Worm (Caenorhabditis elegans): Measurements from ENCODE around the gene apc-11.

The apc-11 gene

DNA sequence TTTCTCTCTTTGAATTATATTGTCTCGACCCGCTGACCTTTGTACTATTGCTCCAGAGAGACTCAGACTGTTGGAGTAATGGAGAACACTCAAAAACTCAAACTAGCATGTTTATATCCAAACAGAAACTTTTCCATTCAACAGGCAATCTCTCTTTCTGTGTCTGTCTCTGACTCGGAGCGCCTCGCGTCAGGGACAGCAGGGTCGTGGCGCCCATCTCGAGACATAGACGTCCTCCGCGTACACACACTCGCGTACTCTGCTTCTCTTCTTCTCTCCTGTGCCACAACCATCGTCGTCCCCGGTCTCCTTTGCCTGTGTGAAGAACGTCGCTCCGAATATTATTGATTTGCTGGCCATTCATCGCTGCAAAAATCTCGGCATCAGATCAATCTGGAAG is 42.3 kb downstream of the apc-11 start (continued):
- TF ChIP-seq pag-3 (tag; optimal IDR thresholded peaks at IDR 0.05; ENCODE audit: borderline replicate concordance, insufficient read depth) (no peak), fkh-8 (tag; optimal IDR thresholded peaks at IDR 0.05) (peak; percentile 69), C04F5.9 (tag; optimal IDR thresholded peaks at IDR 0.05) (no peak), fkh-10 (GFP tag; optimal IDR thresholded peaks at IDR 0.05) (no peak), C16A3.4 (tag; optimal IDR thresholded peaks at IDR 0.05) (peak; percentile 48), nhr-20 (tag; optimal IDR thresholded peaks at IDR 0.05) (peak; percentile 76), nhr-85 (tag) (peak; percentile 81), unc-130 (tag; optimal IDR thresholded peaks at IDR 0.05) (peak; percentile 0), hlh-17 (GFP tag; optimal IDR thresholded peaks at IDR 0.05; ENCODE audit: borderline replicate concordance) (no peak), lin-35 (GFP tag; optimal IDR thresholded peaks at IDR 0.05) (peak; percentile 65 to 71), aly-2 (tag; optimal IDR thresholded peaks at IDR 0.05) (no peak), irx-1 (tag; optimal IDR thresholded peaks at IDR 0.05) (peak; percentile 14)

DNA sequence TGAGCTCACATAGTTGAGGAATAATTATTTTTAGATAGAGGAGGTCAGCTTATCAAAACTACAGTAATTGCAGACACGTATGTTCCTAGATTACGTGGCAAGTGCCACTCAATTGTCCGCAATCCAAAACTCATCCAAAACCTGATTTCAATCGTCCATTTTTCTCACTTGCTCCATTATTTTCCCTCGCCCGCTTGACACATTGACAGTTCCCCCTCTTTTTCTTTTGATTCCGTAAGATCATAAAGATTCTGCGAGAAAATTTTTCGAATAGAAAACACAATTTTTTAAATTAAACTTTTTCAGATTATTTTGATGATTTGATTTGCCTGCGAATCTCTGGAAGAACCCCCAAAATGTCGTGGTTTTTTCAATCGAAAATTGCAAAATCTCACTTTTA is 45.5 kb downstream of the apc-11 start, which contains the start of gene M88.4:
Gene M88.4 (plus strand): TSS at position 301 of the 400 bp plus-strand sequence.
- no peak for TF ChIP-seq ceh-82 (tag; optimal IDR thresholded peaks at IDR 0.05)

DNA sequence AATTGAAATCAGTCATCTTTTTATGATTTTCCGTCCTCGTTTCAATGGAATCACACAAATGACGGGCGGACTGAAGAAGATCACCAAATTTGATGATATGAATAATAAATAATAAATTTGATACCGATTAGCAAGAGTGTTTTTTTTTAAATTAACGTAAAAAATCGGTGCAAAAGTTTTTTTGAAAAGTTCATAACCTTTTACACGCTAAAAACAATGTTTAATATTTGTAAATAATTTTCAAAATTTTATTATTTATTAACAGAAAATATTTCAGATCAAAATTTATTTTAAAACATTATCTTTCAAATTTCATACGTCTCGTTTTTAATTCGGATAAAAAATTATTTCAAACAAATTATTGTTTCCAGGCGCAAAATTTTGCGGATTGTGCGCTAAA is 49.3 kb downstream of the apc-11 start, which contains the start of gene M88.3:
Gene M88.3 (minus strand): TSS at position 101 of the 400 bp plus-strand sequence.
- TF ChIP-seq fos-1 (tag; optimal IDR thresholded peaks at IDR 0.05) (no peak), ceh-63 (GFP tag; optimal IDR thresholded peaks at IDR 0.05) (no peak), egl-13 (tag; optimal IDR thresholded peaks at IDR 0.05) (no peak), C16A3.4 (tag; optimal IDR thresholded peaks at IDR 0.05) (no peak), nhr-20 (tag; optimal IDR thresholded peaks at IDR 0.05) (no peak), C04F5.9 (tag; optimal IDR thresholded peaks at IDR 0.05) (no peak), C34B4.2 (tag; optimal IDR thresholded peaks at IDR 0.05) (no peak), F16B12.6 (tag; optimal IDR thresholded peaks at IDR 0.05) (no peak), pag-3 (tag; optimal IDR thresholded peaks at IDR 0.05; ENCODE audit: borderline replicate concordance, insufficient read depth) (no peak), rnt-1 (tag; optimal IDR thresholded peaks at IDR 0.05) (no peak), mdl-1 (tag; optimal IDR thresholded peaks at IDR 0.05) (no peak), ces-1 (GFP tag; optimal IDR thresholded peaks at IDR 0.05) (no peak), aha-1 (tag; optimal IDR thresholded peaks at IDR 0.05) (no peak), ama-1 (optimal IDR thresholded peaks at IDR 0.05) (no peak), Y116A8C.19 (tag; optimal IDR thresholded peaks at IDR 0.05; ENCODE audit: borderline replicate concordance) (no peak), ztf-11 (tag; optimal IDR thresholded peaks at IDR 0.05) (no peak), ets-5 (GFP tag; IDR thresholded peaks at IDR 0.05) (no peak)

Data from whole organism, L1 larva.